Fruit fly (Drosophila melanogaster) whole organism, embryonic: ENCODE data around the gene Crtc.
A peak's percentile ranks its signal among the peaks of the same experiment; 100 is the strongest.

Source experiments
- CG14860 ChIP-seq: fragments of 200-800 bp; sonication (Bioruptor generic); IDR thresholded peaks from 3 replicates; pipeline ENCODE4 v1.3.6; 2022; ENCODE audit warnings: missing biosample characterization, missing genetic modification characterization; ENCODE audit not compliant: partially characterized antibody
- CG2199 ChIP-seq: fragments of 200-800 bp; sonication (Bioruptor generic); IDR thresholded peaks from 3 replicates; pipeline ENCODE4 v1.3.6; 2022; ENCODE audit warnings: missing biosample characterization, missing genetic modification characterization
- CG34422 ChIP-seq: fragments of 200-800 bp; sonication (Bioruptor generic); IDR thresholded peaks from 3 replicates; pipeline ENCODE4 v1.3.6; 2022; ENCODE audit warnings: missing biosample characterization, missing genetic modification characterization
- CG3838 ChIP-seq: fragments of 200-800 bp; sonication (Bioruptor generic); optimal IDR thresholded peaks from 3 replicates; lab custom pipeline; 2016; ENCODE audit warnings: missing biosample characterization, missing genetic modification characterization
- CG4360 ChIP-seq: fragments of 200-800 bp; sonication (Bioruptor generic); IDR thresholded peaks from 2 replicates; pipeline ENCODE4 v1.3.6; 2022; ENCODE audit warnings: missing biosample characterization, missing genetic modification characterization
- CG6175 ChIP-seq: fragments of 200-800 bp; sonication (Bioruptor generic); IDR thresholded peaks from 3 replicates; pipeline ENCODE4 v1.3.6; 2022; ENCODE audit warnings: missing biosample characterization, missing genetic modification characterization
- CG6654 ChIP-seq: fragments of 200-800 bp; sonication (Bioruptor generic); optimal IDR thresholded peaks from 2 replicates; lab custom pipeline; 2017; ENCODE audit warnings: missing biosample characterization, mild to moderate bottlenecking, missing genetic modification characterization
- CG6791 ChIP-seq: fragments of 200-800 bp; sonication (Bioruptor generic); IDR thresholded peaks from 3 replicates; pipeline ENCODE4 v1.3.6; 2022; ENCODE audit warnings: missing biosample characterization, missing genetic modification characterization; ENCODE audit not compliant: partially characterized antibody
- CG6813 ChIP-seq: fragments of 200-800 bp; sonication (Bioruptor generic); optimal IDR thresholded peaks from 2 replicates; lab custom pipeline; 2017; ENCODE audit warnings: missing biosample characterization, missing genetic modification characterization, mild to moderate bottlenecking, moderate library complexity, missing genetic modification reagents
- CG8290 ChIP-seq, 3 experiments: fragments of 200-800 bp; sonication (Bioruptor generic); optimal IDR thresholded peaks; 2 replicates each; lab custom pipeline; 2016 to 2019; ENCODE audit warnings: missing biosample characterization in 3 of 3, missing genetic modification characterization in 3 of 3, mild to moderate bottlenecking in 2 of 3, moderate library complexity in 1 of 3
- D19B ChIP-seq: fragments of 200-800 bp; sonication (Bioruptor generic); optimal IDR thresholded peaks from 2 replicates; lab custom pipeline; 2017; ENCODE audit warnings: missing biosample characterization, mild to moderate bottlenecking, missing genetic modification characterization
- Deaf1 ChIP-seq: fragments of 200-800 bp; optimal IDR thresholded peaks from 3 replicates; lab custom pipeline; 2019; ENCODE audit warnings: missing biosample characterization, mild to moderate bottlenecking, missing genetic modification characterization, moderate library complexity
- Dip3 ChIP-seq: fragments of 200-800 bp; sonication (Bioruptor generic); optimal IDR thresholded peaks from 3 replicates; lab custom pipeline; 2016; ENCODE audit warnings: missing biosample characterization, missing genetic modification characterization
- Dll ChIP-seq: fragments of 200-800 bp; sonication (Bioruptor generic); IDR thresholded peaks from 4 replicates; pipeline ENCODE4 v1.3.6; 2022; ENCODE audit warnings: missing biosample characterization, missing genetic modification characterization; ENCODE audit not compliant: partially characterized antibody
- Dp ChIP-seq: fragments of 200-800 bp; sonication (Bioruptor generic); optimal IDR thresholded peaks from 2 replicates; lab custom pipeline; 2018; ENCODE audit warnings: missing biosample characterization, mild to moderate bottlenecking, missing genetic modification characterization, moderate library complexity
- Hr78 ChIP-seq, 2 experiments: fragments of 200-800 bp in 1 of 2; fragments of >200 bp in 1 of 2; sonication (Bioruptor generic) in 1 of 2; optimal IDR thresholded peaks; 2 replicates each; lab custom pipeline; 2017 to 2019; ENCODE audit warnings: missing biosample characterization in 2 of 2, missing genetic modification characterization in 2 of 2, mild to moderate bottlenecking in 1 of 2, moderate library complexity in 1 of 2
- Med ChIP-seq: fragments of 200-800 bp; sonication (Bioruptor generic); peaks from one replicate; lab custom pipeline; 2016; ENCODE audit warnings: missing biosample characterization, missing genetic modification characterization, mild to moderate bottlenecking, inconsistent platforms, moderate library complexity
- Opbp ChIP-seq: fragments of 200-800 bp; sonication (Bioruptor generic); IDR thresholded peaks from 3 replicates; pipeline ENCODE4 v1.3.6; 2022; ENCODE audit warnings: missing biosample characterization, missing genetic modification characterization; ENCODE audit not compliant: partially characterized antibody
- Pdp1 ChIP-seq, 2 experiments: fragments of 200-800 bp; sonication (Bioruptor generic); optimal IDR thresholded peaks; 3 replicates each; lab custom pipeline; 2016; ENCODE audit warnings: missing biosample characterization in 2 of 2, missing genetic modification characterization in 2 of 2, mild to moderate bottlenecking in 1 of 2, moderate library complexity in 1 of 2
- Trl ChIP-seq, 3 experiments: fragments of >200 bp in 2 of 3; fragments of 200-800 bp in 1 of 3; sonication (Bioruptor generic) in 1 of 3; optimal IDR thresholded peaks; 2 replicates in 1 of 3; 3 replicates in 2 of 3; lab custom pipeline; 2016 to 2017; ENCODE audit warnings: missing biosample characterization in 1 of 3, missing genetic modification characterization in 1 of 3
- ap ChIP-seq: fragments of 200-800 bp; sonication (Bioruptor generic); IDR thresholded peaks from 2 replicates; pipeline ENCODE4 v1.3.6; 2022; ENCODE audit warnings: missing biosample characterization, missing genetic modification characterization
- ase ChIP-seq: fragments of 200-800 bp; sonication (Bioruptor generic); IDR thresholded peaks from 3 replicates; pipeline ENCODE4 v1.3.6; 2022; ENCODE audit warnings: missing biosample characterization, missing genetic modification characterization
- ato ChIP-seq: fragments of 200-800 bp; sonication (Bioruptor generic); IDR thresholded peaks from 2 replicates; pipeline ENCODE4 v1.3.6; 2022; ENCODE audit warnings: missing biosample characterization, missing genetic modification characterization; ENCODE audit not compliant: partially characterized antibody
- cad ChIP-seq: fragments of >200 bp; optimal IDR thresholded peaks from 2 replicates; lab custom pipeline; 2017; ENCODE audit warnings: missing biosample characterization, missing genetic modification characterization
- caup ChIP-seq: fragments of 200-800 bp; sonication (Bioruptor generic); optimal IDR thresholded peaks from 3 replicates; lab custom pipeline; 2017; ENCODE audit warnings: missing biosample characterization, mild to moderate bottlenecking, missing genetic modification characterization, moderate library complexity; ENCODE audit not compliant: severe bottlenecking
- chn ChIP-seq: fragments of 200-800 bp; sonication (Bioruptor generic); optimal IDR thresholded peaks from 2 replicates; lab custom pipeline; 2016; ENCODE audit warnings: missing biosample characterization, missing genetic modification characterization
- dm ChIP-seq: fragments of 200-800 bp; sonication (Bioruptor generic); optimal IDR thresholded peaks from 3 replicates; lab custom pipeline; 2016; ENCODE audit warnings: missing biosample characterization, missing genetic modification characterization
- ftz-f1 ChIP-seq: fragments of 200-800 bp; sonication (Bioruptor generic); optimal IDR thresholded peaks from 2 replicates; lab custom pipeline; 2016; ENCODE audit warnings: missing biosample characterization, missing genetic modification characterization
- hbn ChIP-seq: fragments of 200-800 bp; sonication (Bioruptor generic); IDR thresholded peaks from 2 replicates; pipeline ENCODE4 v1.3.6; 2022; ENCODE audit warnings: missing biosample characterization, missing genetic modification characterization; ENCODE audit not compliant: partially characterized antibody
- kni ChIP-seq: fragments of 200-800 bp; sonication (Bioruptor generic); optimal IDR thresholded peaks from 3 replicates; lab custom pipeline; 2017; ENCODE audit warnings: mild to moderate bottlenecking, missing biosample characterization, missing genetic modification reagents, missing genetic modification characterization
- lola ChIP-seq, 3 experiments: fragments of >200 bp in 2 of 3; fragments of 200-800 bp in 1 of 3; sonication (Bioruptor generic) in 1 of 3; optimal IDR thresholded peaks; 2 replicates each; lab custom pipeline; 2017 to 2019; ENCODE audit warnings: missing biosample characterization in 3 of 3, missing genetic modification characterization in 3 of 3, mild to moderate bottlenecking in 1 of 3, moderate library complexity in 1 of 3
- lov ChIP-seq, 2 experiments: fragments of 200-800 bp in 1 of 2; fragments of >200 bp in 1 of 2; sonication (Bioruptor generic) in 1 of 2; IDR thresholded peaks in 1 of 2; optimal IDR thresholded peaks in 1 of 2; 2 replicates in 1 of 2; 3 replicates in 1 of 2; pipeline versions ENCODE4 v1.3.6 to Lab custom; 2017 to 2022; ENCODE audit warnings: missing biosample characterization in 1 of 2, missing genetic modification characterization in 1 of 2
- mirr ChIP-seq: fragments of 200-800 bp; sonication (Bioruptor generic); optimal IDR thresholded peaks from 3 replicates; lab custom pipeline; 2018; ENCODE audit warnings: missing biosample characterization, mild to moderate bottlenecking, missing genetic modification characterization
- nom ChIP-seq: fragments of 200-800 bp; sonication (Bioruptor generic); optimal IDR thresholded peaks from 2 replicates; lab custom pipeline; 2017; ENCODE audit warnings: missing biosample characterization, missing genetic modification characterization, mild to moderate bottlenecking, moderate library complexity, missing genetic modification reagents
- prd ChIP-seq, 3 experiments: fragments of >200 bp in 2 of 3; fragments of 200-800 bp in 1 of 3; sonication (Bioruptor generic) in 1 of 3; optimal IDR thresholded peaks in 2 of 3; IDR thresholded peaks in 1 of 3; 2 replicates in 2 of 3; 3 replicates in 1 of 3; pipeline versions ENCODE4 v1.3.6 to Lab custom; 2017 to 2022; ENCODE audit warnings: missing biosample characterization in 1 of 3, missing genetic modification characterization in 1 of 3
- rib ChIP-seq: fragments of 200-800 bp; sonication (Bioruptor generic); IDR thresholded peaks from 2 replicates; pipeline ENCODE4 v1.3.6; 2022; ENCODE audit warnings: missing biosample characterization, missing genetic modification characterization
- sc ChIP-seq, 3 experiments: fragments of >200 bp in 2 of 3; fragments of 200-800 bp in 1 of 3; sonication (Bioruptor generic) in 1 of 3; optimal IDR thresholded peaks; 2 replicates in 2 of 3; 3 replicates in 1 of 3; lab custom pipeline; 2017; ENCODE audit warnings: mild to moderate bottlenecking in 1 of 3, missing biosample characterization in 1 of 3, missing genetic modification characterization in 1 of 3, missing genetic modification reagents in 1 of 3
- sd ChIP-seq: fragments of 200-800 bp; sonication (Bioruptor generic); optimal IDR thresholded peaks from 3 replicates; lab custom pipeline; 2018; ENCODE audit warnings: missing biosample characterization, mild to moderate bottlenecking, missing genetic modification characterization, moderate library complexity
- sens-2 ChIP-seq: fragments of 200-800 bp; sonication (Bioruptor generic); IDR thresholded peaks from 2 replicates; pipeline ENCODE4 v1.3.6; 2022; ENCODE audit warnings: missing biosample characterization, missing genetic modification characterization
- tna ChIP-seq: fragments of 200-800 bp; sonication (Bioruptor generic); IDR thresholded peaks from 2 replicates; pipeline ENCODE4 v1.3.6; 2022; ENCODE audit warnings: missing biosample characterization, missing genetic modification characterization; ENCODE audit not compliant: partially characterized antibody
- vnd ChIP-seq: fragments of 200-800 bp; sonication (Bioruptor generic); IDR thresholded peaks from 3 replicates; pipeline ENCODE4 v1.3.6; 2022; ENCODE audit warnings: missing biosample characterization, missing genetic modification characterization; ENCODE audit not compliant: partially characterized antibody
- yki ChIP-seq: fragments of >200 bp; optimal IDR thresholded peaks from 3 replicates; lab custom pipeline; 2018
- zen2 ChIP-seq: fragments of 200-800 bp; sonication (Bioruptor generic); IDR thresholded peaks from 3 replicates; pipeline ENCODE4 v1.3.6; 2022; ENCODE audit warnings: missing biosample characterization, missing genetic modification characterization; ENCODE audit not compliant: partially characterized antibody

Gene Crtc

dm6 chr3L:17611864-17612505 is 57.0 kb downstream of the Crtc start:
- TF ChIP-seq CG6791: peak; percentile 64; the same call in 2 of the 3 replicates
- peak; percentile 71 for TF ChIP-seq rib (GFP tag; lab: Robert Waterston, UW)
- peak; percentile 44; the same call in 1 of the 2 replicates for TF ChIP-seq CG4360 (GFP tag; lab: Robert Waterston, UW)
- 0 out of 3 replicates have a peak, but pooled peaks have one; percentile 34 for TF ChIP-seq zen2
- TF ChIP-seq CG6813: no peak
- TF ChIP-seq Dll (GFP tag; lab: Robert Waterston, UW): 0 out of 4 replicates have a peak, but pooled peaks have one; percentile 30
- TF ChIP-seq Deaf1 (tag; lab: Kevin White, UChicago): peak; percentile 84
- peak in 1 of 3 experiments; percentile 21 for TF ChIP-seq lola (GFP tag; optimal IDR thresholded peaks at IDR 0.05; lab: Kevin White, UChicago)
- TF ChIP-seq D19B (GFP tag; lab: Kevin White, UChicago): no peak
- no peak for TF ChIP-seq CG8290 (GFP tag; optimal IDR thresholded peaks at IDR 0.05; lab: Kevin White, UChicago)
- peak in 1 of 2 experiments; percentile 35 for TF ChIP-seq CG8290 (tag; optimal IDR thresholded peaks at IDR 0.05; lab: Kevin White, UChicago)
- peak; percentile 33 for TF ChIP-seq yki (lab: Kevin White, UChicago)
- TF ChIP-seq CG34422: 0 out of 3 replicates have a peak, but pooled peaks have one; percentile 42
- no peak for TF ChIP-seq Dip3 (GFP tag; lab: Kevin White, UChicago)
- TF ChIP-seq chn (GFP tag; lab: Kevin White, UChicago): peak; percentile 10
- no peak for TF ChIP-seq lov (optimal IDR thresholded peaks at IDR 0.05; lab: Kevin White, UChicago)
- TF ChIP-seq lov (GFP tag; IDR thresholded peaks at IDR 0.05; lab: Robert Waterston, UW): peak; percentile 48; the same call in 1 of the 3 replicates
- peak; percentile 95 for TF ChIP-seq cad
- TF ChIP-seq Trl (optimal IDR thresholded peaks at IDR 0.05; lab: Kevin White, UChicago): peak; percentile 87 to 93
- TF ChIP-seq Trl (GFP tag; optimal IDR thresholded peaks at IDR 0.05; lab: Kevin White, UChicago): no peak
- TF ChIP-seq sc (optimal IDR thresholded peaks at IDR 0.05; lab: Kevin White, UChicago): no peak
- no peak for TF ChIP-seq sc (GFP tag; optimal IDR thresholded peaks at IDR 0.05; lab: Kevin White, UChicago)
- TF ChIP-seq CG3838: no peak
- peak; percentile 90 for TF ChIP-seq ftz-f1 (GFP tag; lab: Kevin White, UChicago)
- TF ChIP-seq sens-2: 0 out of 2 replicates have a peak, but pooled peaks have one; percentile 18
- no peak for TF ChIP-seq caup (GFP tag; lab: Kevin White, UChicago)
- TF ChIP-seq CG14860: 0 out of 3 replicates have a peak, but pooled peaks have one; percentile 30
- peak; percentile 89 for TF ChIP-seq dm (GFP tag; lab: Kevin White, UChicago)
- peak; percentile 57; the same call in 1 of the 3 replicates for TF ChIP-seq Opbp (GFP tag; lab: Robert Waterston, UW)
- peak; percentile 46 for TF ChIP-seq Med (GFP tag; lab: Kevin White, UChicago)
- peak; percentile 17 for TF ChIP-seq Dp
- TF ChIP-seq prd (optimal IDR thresholded peaks at IDR 0.05; lab: Kevin White, UChicago): no peak
- 0 out of 3 replicates have a peak, but pooled peaks have one; percentile 21 for TF ChIP-seq prd (GFP tag; IDR thresholded peaks at IDR 0.05; lab: Robert Waterston, UW)
- peak; percentile 100 for TF ChIP-seq CG6654
- peak; percentile 30 for TF ChIP-seq kni (GFP tag; lab: Kevin White, UChicago)
- 0 out of 2 replicates have a peak, but pooled peaks have one; percentile 12 for TF ChIP-seq tna (GFP tag; lab: Robert Waterston, UW)
- peak; percentile 12 for TF ChIP-seq sd (tag; lab: Kevin White, UChicago)
- no peak for TF ChIP-seq ap
- peak; percentile 73; the same call in 1 of the 3 replicates for TF ChIP-seq CG2199 (GFP tag; lab: Robert Waterston, UW)
- TF ChIP-seq ase (GFP tag; lab: Robert Waterston, UW): 0 out of 3 replicates have a peak, but pooled peaks have one; percentile 7
- TF ChIP-seq ato (GFP tag; lab: Robert Waterston, UW): 0 out of 2 replicates have a peak, but pooled peaks have one; percentile 46
- peak in 1 of 2 experiments; percentile 14 for TF ChIP-seq Hr78 (GFP tag; optimal IDR thresholded peaks at IDR 0.05; lab: Kevin White, UChicago)
- TF ChIP-seq CG6175 (GFP tag; lab: Robert Waterston, UW): 0 out of 3 replicates have a peak, but pooled peaks have one; percentile 6
- peak in 1 of 2 experiments; percentile 83 for TF ChIP-seq Pdp1 (GFP tag; optimal IDR thresholded peaks at IDR 0.05; lab: Kevin White, UChicago)
- TF ChIP-seq vnd: 0 out of 3 replicates have a peak, but pooled peaks have one; percentile 30
- TF ChIP-seq nom: peak; percentile 73
- no peak for TF ChIP-seq mirr (GFP tag; lab: Kevin White, UChicago)
- 0 out of 2 replicates have a peak, but pooled peaks have one; percentile 16 for TF ChIP-seq hbn (GFP tag; lab: Robert Waterston, UW)
